Worm (Caenorhabditis elegans): ENCODE measurements around the gene F35E8.1.

ce11 chrV:15913714-15914113 lies 8.3 kb upstream of the F35E8.1 start, which contains the start of gene F35E8.7:
- TF ChIP-seq unc-39 (tag; optimal IDR thresholded peaks at IDR 0.05) (no peak), nfya-1 (tag; optimal IDR thresholded peaks at IDR 0.05; ENCODE audit: insufficient read depth) (no peak), nhr-11 (tag; optimal IDR thresholded peaks at IDR 0.05) (no peak), nhr-77 (tag; optimal IDR thresholded peaks at IDR 0.05) (no peak), ama-1 (optimal IDR thresholded peaks at IDR 0.05) (no peak), pqm-1 (tag; optimal IDR thresholded peaks at IDR 0.05) (no peak)

Data from whole organism, L3 larva.